Fruit fly (Drosophila melanogaster) whole organism, prepupa: ENCODE results near the gene Aptx.

ENCODE experiments used
- CG31627 ChIP-seq: fragments of 200-800 bp; sonication (Bioruptor generic); optimal IDR thresholded peaks from 3 replicates; lab custom pipeline; 2016; ENCODE audit warnings: missing biosample characterization, missing genetic modification characterization
- CG4318 ChIP-seq: fragments of 200-800 bp; sonication (Bioruptor generic); optimal IDR thresholded peaks from 3 replicates; lab custom pipeline; 2017; ENCODE audit warnings: missing biosample characterization, mild to moderate bottlenecking, missing genetic modification characterization
- CG7368 ChIP-seq: fragments of 200-800 bp; sonication (Bioruptor generic); optimal IDR thresholded peaks from 3 replicates; lab custom pipeline; 2016; ENCODE audit warnings: missing biosample characterization, missing genetic modification characterization
- CG8119 ChIP-seq: fragments of 200-800 bp; sonication (Bioruptor generic); IDR thresholded peaks from 3 replicates; pipeline ENCODE4 v1.3.6; 2022; ENCODE audit warnings: missing biosample characterization, missing genetic modification characterization
- Eip75B ChIP-seq: fragments of 200-800 bp; sonication (Bioruptor generic); optimal IDR thresholded peaks from 3 replicates; lab custom pipeline; 2016; ENCODE audit warnings: missing biosample characterization, missing genetic modification characterization
- Eip78C ChIP-seq: fragments of 200-800 bp; sonication (Bioruptor generic); peaks from one replicate; lab custom pipeline; 2016; ENCODE audit warnings: missing biosample characterization, missing genetic modification characterization
- Hr39 ChIP-seq: fragments of 200-800 bp; sonication (Bioruptor generic); optimal IDR thresholded peaks from 2 replicates; lab custom pipeline; 2016; ENCODE audit warnings: missing biosample characterization, missing genetic modification characterization
- Smox ChIP-seq: fragments of 200-800 bp; sonication (Bioruptor generic); optimal IDR thresholded peaks from 3 replicates; lab custom pipeline; 2016; ENCODE audit warnings: missing biosample characterization, missing genetic modification characterization
- Sox102F ChIP-seq: fragments of 200-800 bp; sonication (Bioruptor generic); optimal IDR thresholded peaks from 2 replicates; lab custom pipeline; 2016; ENCODE audit warnings: missing biosample characterization, mild to moderate bottlenecking, missing genetic modification characterization
- dac ChIP-seq: fragments of 200-800 bp; sonication (Bioruptor generic); optimal IDR thresholded peaks from 2 replicates; lab custom pipeline; 2017; ENCODE audit warnings: missing biosample characterization, mild to moderate bottlenecking, missing genetic modification characterization
- fd59A ChIP-seq: fragments of 200-800 bp; sonication (Bioruptor generic); optimal IDR thresholded peaks from 2 replicates; lab custom pipeline; 2017; ENCODE audit warnings: missing biosample characterization, mild to moderate bottlenecking, missing genetic modification characterization, missing genetic modification reagents
- net ChIP-seq: fragments of 200-800 bp; sonication (Bioruptor generic); optimal IDR thresholded peaks from 3 replicates; lab custom pipeline; 2016; ENCODE audit warnings: missing biosample characterization, missing genetic modification characterization

DNA sequence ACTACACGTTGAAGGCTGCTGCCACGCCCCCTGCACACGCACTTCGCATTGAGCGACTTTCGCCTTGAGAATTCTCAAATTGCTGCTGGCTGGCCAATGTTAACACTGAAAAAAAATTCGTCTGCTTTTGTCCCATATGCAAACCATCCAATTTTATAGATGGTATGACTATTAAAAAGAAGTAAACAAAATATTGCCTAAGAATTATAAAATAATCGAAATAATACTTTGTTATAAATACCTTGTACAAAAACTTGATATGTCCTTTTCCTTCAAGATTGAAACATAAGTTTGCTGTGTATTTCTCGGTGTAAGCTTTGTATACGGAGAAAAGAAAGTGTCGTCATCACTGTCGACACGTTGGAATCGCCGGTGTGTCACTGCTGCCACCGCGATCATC, 40.4 kb upstream of the Aptx start:
- TF ChIP-seq Eip78C (GFP tag; lab: Kevin White, UChicago) (peak; percentile 36), CG7368 (GFP tag; lab: Kevin White, UChicago) (no peak), Sox102F (peak; percentile 45), Eip75B (GFP tag; lab: Kevin White, UChicago) (peak; percentile 44), CG4318 (GFP tag; lab: Kevin White, UChicago) (no peak), Hr39 (peak; percentile 35), net (GFP tag; lab: Kevin White, UChicago) (no peak), CG31627 (GFP tag; lab: Kevin White, UChicago) (peak; percentile 17), Smox (GFP tag; lab: Kevin White, UChicago) (peak; percentile 32), dac (GFP tag; lab: Kevin White, UChicago) (no peak), fd59A (GFP tag; lab: Kevin White, UChicago) (no peak), CG8119 (GFP tag; lab: Robert Waterston, UW) (no peak)
